Worm (Caenorhabditis elegans): ENCODE data around the gene dmd-7.
A peak's percentile ranks its signal among the peaks of the same experiment; 100 is the strongest.

The dmd-7 gene

DNA sequence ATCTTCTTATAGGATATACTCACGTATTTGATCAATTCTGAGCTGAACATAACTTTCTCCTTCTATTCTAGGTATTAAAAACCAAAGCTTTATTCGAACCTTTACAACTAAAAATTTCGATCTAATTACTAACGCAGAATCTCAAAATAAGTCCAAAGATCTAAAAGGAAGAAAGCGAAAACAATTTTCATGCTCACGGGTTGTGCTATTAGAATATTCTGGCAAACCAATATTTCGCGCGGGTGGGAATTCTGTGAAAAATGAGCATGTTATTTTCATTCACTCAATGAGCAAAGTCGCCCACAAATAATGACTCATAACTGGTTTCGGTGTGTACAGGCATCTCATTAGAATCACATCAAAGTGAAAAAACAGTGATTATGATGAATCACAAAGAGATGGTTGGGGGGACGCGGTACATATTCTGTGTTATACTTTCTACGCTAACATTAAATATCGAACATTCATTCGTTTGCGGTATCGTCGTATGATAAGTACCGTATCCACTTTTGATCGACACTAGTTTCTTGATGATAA is 17.7 kb upstream of the dmd-7 start:
- TF ChIP-seq ceh-48 (tag; optimal IDR thresholded peaks at IDR 0.05), result no peak
- no peak for TF ChIP-seq ceh-18 (tag; optimal IDR thresholded peaks at IDR 0.05)
- no peak for TF ChIP-seq nhr-11 (tag; optimal IDR thresholded peaks at IDR 0.05)
- TF ChIP-seq hlh-13 (GFP tag; optimal IDR thresholded peaks at IDR 0.05), result no peak
- TF ChIP-seq fax-1 (tag; optimal IDR thresholded peaks at IDR 0.05), result no peak
- no peak for TF ChIP-seq eyg-1 (tag; optimal IDR thresholded peaks at IDR 0.05)
- no peak for TF ChIP-seq F13H6.1 (tag; optimal IDR thresholded peaks at IDR 0.05)
- TF ChIP-seq ceh-45 (GFP tag; IDR thresholded peaks at IDR 0.05), result no peak
- TF ChIP-seq C08G9.2 (tag; optimal IDR thresholded peaks at IDR 0.05), result no peak
- TF ChIP-seq K09A11.1 (tag; optimal IDR thresholded peaks at IDR 0.05; ENCODE audit: insufficient read depth), result no peak
- TF ChIP-seq ceh-34 (tag; optimal IDR thresholded peaks at IDR 0.05), result no peak
- TF ChIP-seq nfya-1 (tag; optimal IDR thresholded peaks at IDR 0.05), result no peak

DNA sequence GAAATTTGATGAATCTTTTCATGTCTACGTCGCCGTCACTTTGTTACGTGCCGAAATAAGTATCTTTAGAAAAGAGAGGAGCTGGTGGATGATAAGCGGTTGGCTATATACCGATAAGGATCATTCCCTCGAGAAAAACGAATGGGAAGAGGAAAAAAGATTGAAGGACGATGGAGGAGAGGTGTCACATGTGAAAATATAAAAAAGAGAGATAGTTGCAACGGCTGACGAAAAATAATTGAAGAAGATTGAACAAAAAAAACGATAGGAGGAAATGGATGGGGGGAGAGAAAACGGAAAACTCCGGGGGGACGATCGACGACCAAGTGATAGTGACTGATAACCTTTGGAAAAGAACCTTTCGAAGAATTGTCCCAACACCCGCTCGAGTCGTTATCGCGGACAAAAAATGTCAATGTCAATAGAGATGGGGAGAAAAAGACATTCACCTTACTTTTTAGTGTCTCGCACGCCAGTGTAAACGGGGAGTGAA is 17.2 kb upstream of the dmd-7 start:
- TF ChIP-seq ztf-16 (tag; optimal IDR thresholded peaks at IDR 0.05), result no peak
- TF ChIP-seq che-1 (tag; optimal IDR thresholded peaks at IDR 0.05), result no peak
- TF ChIP-seq C08G9.2 (tag; optimal IDR thresholded peaks at IDR 0.05), result no peak
- no peak for TF ChIP-seq ceh-19 (GFP tag; optimal IDR thresholded peaks at IDR 0.05)
- peak; percentile 8 for TF ChIP-seq ceh-31 (tag; optimal IDR thresholded peaks at IDR 0.05)
- TF ChIP-seq pqm-1 (tag; optimal IDR thresholded peaks at IDR 0.05), result peak; percentile 68
- TF ChIP-seq tbx-2 (tag; optimal IDR thresholded peaks at IDR 0.05), result no peak
- peak; percentile 0 for TF ChIP-seq ets-4 (tag; optimal IDR thresholded peaks at IDR 0.05)
- peak; percentile 82 for TF ChIP-seq ceh-18 (tag; optimal IDR thresholded peaks at IDR 0.05)
- no peak for TF ChIP-seq hlh-6 (tag; optimal IDR thresholded peaks at IDR 0.05)
- no peak for TF ChIP-seq fax-1 (tag; optimal IDR thresholded peaks at IDR 0.05)
- TF ChIP-seq elt-2 (tag; optimal IDR thresholded peaks at IDR 0.05), result peak; percentile 97
- TF ChIP-seq ceh-14 (tag; optimal IDR thresholded peaks at IDR 0.05), result no peak
- TF ChIP-seq fkh-10 (GFP tag; optimal IDR thresholded peaks at IDR 0.05), result no peak
- no peak for TF ChIP-seq unc-55 (GFP tag; optimal IDR thresholded peaks at IDR 0.05)
- TF ChIP-seq rnt-1 (tag; optimal IDR thresholded peaks at IDR 0.05), result peak; percentile 46

DNA sequence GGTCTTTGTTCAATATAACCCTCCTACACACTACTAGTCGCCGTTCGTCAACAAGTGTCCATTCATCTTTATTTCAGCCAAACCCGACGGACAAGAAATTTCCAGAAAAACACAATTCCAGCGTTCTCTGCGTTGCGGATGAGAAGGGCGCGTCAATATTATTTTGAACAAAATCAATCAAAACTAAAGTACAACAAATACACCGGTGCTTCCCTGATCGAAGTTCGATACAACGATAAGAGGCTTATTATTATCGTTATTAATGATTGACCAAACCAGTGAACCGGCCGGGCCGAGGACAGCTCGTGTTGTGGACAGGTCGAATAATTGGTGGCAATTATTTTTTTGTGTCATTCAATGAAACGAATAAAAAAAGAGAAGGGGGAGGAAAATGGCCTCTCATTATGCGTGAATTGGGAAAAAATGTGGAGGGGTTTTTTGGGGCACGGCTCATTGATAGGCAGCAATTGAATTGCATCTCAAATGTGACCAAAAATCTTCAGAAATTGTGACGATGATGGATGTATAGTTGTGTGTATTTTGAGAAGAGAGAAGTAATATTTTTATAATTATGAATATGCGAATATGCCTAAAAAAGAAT is 16.0 kb upstream of the dmd-7 start:
- TF ChIP-seq hlh-30 (tag; optimal IDR thresholded peaks at IDR 0.05; ENCODE audit: insufficient read depth) (no peak), pax-1 (tag; optimal IDR thresholded peaks at IDR 0.05) (no peak), ceh-31 (tag; optimal IDR thresholded peaks at IDR 0.05) (peak; percentile 39)

DNA sequence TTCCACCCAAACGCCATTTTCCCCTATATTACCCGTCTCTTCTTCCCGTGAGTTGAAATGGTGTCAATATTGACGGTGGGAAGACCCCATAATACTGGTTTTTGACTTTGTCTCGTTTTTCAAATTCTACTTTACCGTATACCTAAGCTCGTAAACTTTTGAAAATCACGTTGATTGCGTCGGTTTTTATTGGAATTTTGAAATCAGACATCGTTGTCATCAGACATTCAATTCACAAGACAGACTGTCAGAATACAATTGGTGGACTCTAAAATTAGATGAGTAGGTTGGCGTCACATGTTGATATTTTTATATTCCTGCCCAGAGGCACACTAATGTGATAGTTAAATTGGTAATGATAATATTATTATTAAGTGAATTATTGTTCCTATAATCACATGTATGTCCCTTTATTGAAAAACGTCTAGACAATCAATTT is 14.8 kb upstream of the dmd-7 start:
- TF ChIP-seq ets-4 (tag; optimal IDR thresholded peaks at IDR 0.05) (no peak), ceh-18 (tag; optimal IDR thresholded peaks at IDR 0.05) (no peak), ttx-3 (tag; optimal IDR thresholded peaks at IDR 0.05) (no peak), elt-2 (tag; optimal IDR thresholded peaks at IDR 0.05) (no peak), pat-9 (tag; optimal IDR thresholded peaks at IDR 0.05) (no peak), che-1 (tag; optimal IDR thresholded peaks at IDR 0.05) (no peak), sox-2 (GFP tag; IDR thresholded peaks at IDR 0.05) (no peak), ama-1 (optimal IDR thresholded peaks at IDR 0.05) (no peak), fax-1 (tag; optimal IDR thresholded peaks at IDR 0.05) (no peak), tbx-7 (tag; optimal IDR thresholded peaks at IDR 0.05) (no peak), K09A11.1 (tag; optimal IDR thresholded peaks at IDR 0.05; ENCODE audit: insufficient read depth) (no peak), elt-4 (tag; optimal IDR thresholded peaks at IDR 0.05) (no peak), C38D4.7 (GFP tag; optimal IDR thresholded peaks at IDR 0.05) (no peak), npax-4 (tag; optimal IDR thresholded peaks at IDR 0.05) (no peak), syd-9 (tag; optimal IDR thresholded peaks at IDR 0.05) (no peak), ceh-6 (GFP tag; optimal IDR thresholded peaks at IDR 0.05) (no peak), sox-4 (tag; optimal IDR thresholded peaks at IDR 0.05) (no peak), nfya-1 (tag; optimal IDR thresholded peaks at IDR 0.05) (no peak)

Measured in whole organism, late embryonic.